Fruit fly (Drosophila melanogaster): ENCODE data around the gene CG42581.

CG42581 gene

dm6 chrX:20067017-20067416 lies 29.3 kb downstream of the CG42581 start:
- peak; percentile 38 for TF ChIP-seq Dfd (GFP tag; optimal IDR thresholded peaks at IDR 0.05)
- no peak for TF ChIP-seq CG32264 (GFP tag; optimal IDR thresholded peaks at IDR 0.05)

dm6 chrX:20062576-20062975 lies 33.7 kb downstream of the CG42581 start, which contains the start of gene Dop2R:
Gene Dop2R, minus strand, starts transcription at chrX:20062706.
- no peak for TF ChIP-seq dmrt93B (GFP tag; optimal IDR thresholded peaks at IDR 0.05)

dm6 chrX:20050994-20051393 lies 45.3 kb downstream of the CG42581 start, which contains the start of gene CG9570:
Gene CG9570, plus strand, starts transcription at chrX:20051294.
- TF ChIP-seq lola (GFP tag; optimal IDR thresholded peaks at IDR 0.05) (no peak), N (GFP tag; optimal IDR thresholded peaks at IDR 0.05) (no peak), dmrt93B (GFP tag; optimal IDR thresholded peaks at IDR 0.05) (no peak)
